Worm (Caenorhabditis elegans): ENCODE results near the gene col-43.
A peak's percentile ranks its signal among the peaks of the same experiment; 100 is the strongest.

Gene col-43

DNA sequence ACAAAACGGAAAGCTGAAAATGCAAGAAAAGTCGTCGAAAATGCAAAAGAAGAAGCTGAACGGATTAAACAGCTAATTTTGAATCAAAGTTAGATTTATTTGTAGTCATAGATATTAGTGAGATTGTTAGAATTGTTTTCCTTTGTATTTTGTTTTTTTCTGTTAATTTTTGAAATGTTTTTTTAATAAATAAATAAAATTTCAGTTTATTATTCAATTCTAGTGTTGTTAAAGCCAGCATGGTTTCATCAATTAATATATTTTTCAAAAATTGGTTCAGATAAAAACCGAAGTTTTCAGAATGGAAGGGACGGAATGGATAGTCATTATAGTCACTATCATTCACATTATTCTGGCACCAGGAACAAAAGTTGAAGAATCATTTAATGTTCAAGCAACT lies 15.9 kb downstream of the col-43 start, which contains the start of gene algn-12:
TSS of gene algn-12 (plus strand) at position 301 of the 400 bp plus-strand sequence.
- TF ChIP-seq F39B2.1 (GFP tag; IDR thresholded peaks at IDR 0.05) (no peak), ztf-28 (GFP tag; IDR thresholded peaks at IDR 0.05) (no peak), Y56A3A.18 (GFP tag; IDR thresholded peaks at IDR 0.05) (no peak), dpff-1 (tag; optimal IDR thresholded peaks at IDR 0.05) (no peak), ceh-58 (GFP tag; IDR thresholded peaks at IDR 0.05) (no peak), ztf-26 (tag; optimal IDR thresholded peaks at IDR 0.05) (no peak), bed-2 (GFP tag; IDR thresholded peaks at IDR 0.05) (no peak), lin-26 (GFP tag; IDR thresholded peaks at IDR 0.05) (no peak), mxl-1 (tag; optimal IDR thresholded peaks at IDR 0.05) (no peak), atf-7 (tag; optimal IDR thresholded peaks at IDR 0.05) (no peak), unc-62 (GFP tag; optimal IDR thresholded peaks at IDR 0.05) (no peak), madf-3 (GFP tag; IDR thresholded peaks at IDR 0.05) (no peak), cebp-1 (GFP tag; IDR thresholded peaks at IDR 0.05) (no peak), cebp-1 (tag; optimal IDR thresholded peaks at IDR 0.05) (no peak), ets-4 (GFP tag; optimal IDR thresholded peaks at IDR 0.05) (no peak)

ce11 chrV:8031121-8031520 lies 19.6 kb downstream of the col-43 start, which contains the start of gene vars-1:
Gene vars-1, plus strand, starts transcription at chrV:8031411.
- TF ChIP-seq somi-1 (GFP tag; optimal IDR thresholded peaks at IDR 0.05), result no peak
- TF ChIP-seq him-1 (tag; optimal IDR thresholded peaks at IDR 0.05), result no peak
- no peak for TF ChIP-seq sdz-38 (tag; optimal IDR thresholded peaks at IDR 0.05)
- no peak for TF ChIP-seq ceh-40 (GFP tag; IDR thresholded peaks at IDR 0.05)
- no peak for TF ChIP-seq bed-2 (GFP tag; IDR thresholded peaks at IDR 0.05)
- no peak for TF ChIP-seq B0019.2 (GFP tag; conservative IDR thresholded peaks at IDR 0.05)
- no peak for TF ChIP-seq atf-7 (tag; optimal IDR thresholded peaks at IDR 0.05)
- peak in 2 of 3 experiments; percentile 18 to 77 for TF ChIP-seq lin-35 (GFP tag; optimal IDR thresholded peaks at IDR 0.05)
- TF ChIP-seq F55B11.4 (tag; optimal IDR thresholded peaks at IDR 0.05; ENCODE audit: borderline replicate concordance, insufficient read depth), result no peak
- TF ChIP-seq snpc-1.1 (tag; optimal IDR thresholded peaks at IDR 0.05; ENCODE audit: insufficient read depth), result peak; percentile 43
- no peak for TF ChIP-seq attf-5 (GFP tag; optimal IDR thresholded peaks at IDR 0.05)
- TF ChIP-seq snpc-1.3 (tag; optimal IDR thresholded peaks at IDR 0.05; ENCODE audit: insufficient read depth), result no peak
- peak; percentile 58 for TF ChIP-seq madf-6 (GFP tag; IDR thresholded peaks at IDR 0.05)
- no peak for TF ChIP-seq madf-8 (GFP tag; conservative IDR thresholded peaks at IDR 0.05)
- TF ChIP-seq lir-1 (GFP tag; conservative IDR thresholded peaks at IDR 0.05), result no peak
- TF ChIP-seq attf-3 (GFP tag; conservative IDR thresholded peaks at IDR 0.05), result no peak
- no peak for TF ChIP-seq pha-4 (tag; optimal IDR thresholded peaks at IDR 0.05)
- TF ChIP-seq bed-1 (GFP tag; IDR thresholded peaks at IDR 0.05), result no peak
- peak; percentile 82 for TF ChIP-seq hsf-1 (GFP tag; IDR thresholded peaks at IDR 0.05)
- no peak for TF ChIP-seq hrde-1 (tag; optimal IDR thresholded peaks at IDR 0.05; ENCODE audit: borderline replicate concordance)
- TF ChIP-seq lin-54 (GFP tag; optimal IDR thresholded peaks at IDR 0.05), result peak; percentile 88
- no peak for TF ChIP-seq F10E7.11 (tag; optimal IDR thresholded peaks at IDR 0.05)
- TF ChIP-seq F23B12.7 (tag; optimal IDR thresholded peaks at IDR 0.05; ENCODE audit: insufficient read depth), result peak; percentile 78
- TF ChIP-seq T07F8.4 (tag; optimal IDR thresholded peaks at IDR 0.05), result no peak
- TF ChIP-seq F49E8.2 (tag; optimal IDR thresholded peaks at IDR 0.05; ENCODE audit: insufficient read depth), result peak; percentile 77
- TF ChIP-seq K12H6.12 (tag; optimal IDR thresholded peaks at IDR 0.05), result no peak
- TF ChIP-seq lin-26 (GFP tag; IDR thresholded peaks at IDR 0.05), result no peak
- no peak for TF ChIP-seq nhr-179 (tag; optimal IDR thresholded peaks at IDR 0.05)
- TF ChIP-seq cebp-2 (GFP tag; IDR thresholded peaks at IDR 0.05), result no peak
- peak; percentile 53 for TF ChIP-seq lsl-1 (GFP tag; optimal IDR thresholded peaks at IDR 0.05)
- TF ChIP-seq ztf-25 (GFP tag; IDR thresholded peaks at IDR 0.05), result no peak
- no peak for TF ChIP-seq lag-1 (GFP tag; IDR thresholded peaks at IDR 0.05)
- no peak for TF ChIP-seq ceh-79 (tag; optimal IDR thresholded peaks at IDR 0.05)
- TF ChIP-seq unc-130 (GFP tag; optimal IDR thresholded peaks at IDR 0.05), result no peak
- no peak for TF ChIP-seq ceh-100 (GFP tag; IDR thresholded peaks at IDR 0.05)
- TF ChIP-seq let-607 (tag; optimal IDR thresholded peaks at IDR 0.05), result no peak
